Worm (Caenorhabditis elegans): ENCODE data around the gene K02G10.15.

- no peak for TF ChIP-seq tbx-37 (GFP tag; conservative IDR thresholded peaks at IDR 0.05)
- no peak for TF ChIP-seq ama-1 (optimal IDR thresholded peaks at IDR 0.05)
- TF ChIP-seq hnd-1 (tag; optimal IDR thresholded peaks at IDR 0.05) = no peak
- no peak for TF ChIP-seq hmbx-1 (tag; optimal IDR thresholded peaks at IDR 0.05)
- no peak for TF ChIP-seq sea-1 (GFP tag; conservative IDR thresholded peaks at IDR 0.05)
- no peak for TF ChIP-seq tbx-11 (GFP tag; IDR thresholded peaks at IDR 0.05)
- no peak for TF ChIP-seq pes-1 (GFP tag; IDR thresholded peaks at IDR 0.05)
- TF ChIP-seq scrt-1 (GFP tag; IDR thresholded peaks at IDR 0.05) = no peak
- TF ChIP-seq tra-4 (tag; optimal IDR thresholded peaks at IDR 0.05) = no peak
Observed at ce11 chrX:4691148-4691773, 8.7 kb upstream of the K02G10.15 start, which contains the start of gene K02G10.5.

Measured in whole organism, early embryonic.